Fruit fly (Drosophila melanogaster) whole organism, embryonic: ENCODE measurements around the gene ftz-f1.
A peak's percentile ranks its signal among the peaks of the same experiment; 100 is the strongest.

Source experiments
- Awh ChIP-seq: fragments of 200-800 bp; sonication (Bioruptor generic); IDR thresholded peaks from 2 replicates; pipeline ENCODE4, ENCODE4 v1.3.6; 2022; ENCODE audit warnings: missing biosample characterization, missing genetic modification characterization
- B-H1 ChIP-seq: fragments of 200-800 bp; sonication (Bioruptor generic); IDR thresholded peaks from 3 replicates; pipeline ENCODE4 v1.3.6; 2022; ENCODE audit warnings: missing biosample characterization, missing genetic modification characterization
- CG10321 ChIP-seq: fragments of 200-800 bp; sonication (Bioruptor generic); IDR thresholded peaks from 2 replicates; pipeline ENCODE4 v1.3.6; 2022; ENCODE audit warnings: missing biosample characterization, missing genetic modification characterization
- CG10366 ChIP-seq: fragments of 200-800 bp; sonication (Bioruptor generic); IDR thresholded peaks from 2 replicates; pipeline ENCODE4 v1.3.6; 2022; ENCODE audit warnings: missing biosample characterization, missing genetic modification characterization
- CG11247 ChIP-seq: fragments of 200-800 bp; sonication (Bioruptor generic); IDR thresholded peaks from 2 replicates; pipeline ENCODE4 v1.3.6; 2022; ENCODE audit warnings: missing biosample characterization, missing genetic modification characterization
- CG13296 ChIP-seq: fragments of 200-800 bp; sonication (Bioruptor generic); optimal IDR thresholded peaks from 3 replicates; lab custom pipeline; 2018; ENCODE audit warnings: missing biosample characterization, mild to moderate bottlenecking, missing genetic modification characterization
- CG14441 ChIP-seq: fragments of 200-800 bp; sonication (Bioruptor generic); IDR thresholded peaks from 2 replicates; pipeline ENCODE4 v1.3.6; 2022; ENCODE audit warnings: missing biosample characterization, missing genetic modification characterization
- CG17802 ChIP-seq: fragments of 200-800 bp; sonication (Bioruptor generic); optimal IDR thresholded peaks from 2 replicates; lab custom pipeline; 2018; ENCODE audit warnings: missing biosample characterization, mild to moderate bottlenecking, missing genetic modification characterization, moderate library complexity
- CG1792 ChIP-seq: fragments of 200-800 bp; sonication (Bioruptor generic); optimal IDR thresholded peaks from 2 replicates; lab custom pipeline; 2016; ENCODE audit warnings: missing biosample characterization, missing genetic modification characterization
- CG30020 ChIP-seq: fragments of 200-800 bp; optimal IDR thresholded peaks from 2 replicates; lab custom pipeline; 2019; ENCODE audit warnings: missing biosample characterization, mild to moderate bottlenecking, missing genetic modification characterization, moderate library complexity
- CG33557 ChIP-seq: fragments of 200-800 bp; sonication (Bioruptor generic); optimal IDR thresholded peaks from 2 replicates; lab custom pipeline; 2019; ENCODE audit warnings: missing biosample characterization, mild to moderate bottlenecking, missing genetic modification characterization, moderate library complexity
- CG3838 ChIP-seq: fragments of 200-800 bp; sonication (Bioruptor generic); optimal IDR thresholded peaks from 3 replicates; lab custom pipeline; 2016; ENCODE audit warnings: missing biosample characterization, missing genetic modification characterization
- CG4360 ChIP-seq: fragments of 200-800 bp; sonication (Bioruptor generic); IDR thresholded peaks from 2 replicates; pipeline ENCODE4 v1.3.6; 2022; ENCODE audit warnings: missing biosample characterization, missing genetic modification characterization
- CG6254 ChIP-seq: fragments of 200-800 bp; sonication (Bioruptor generic); optimal IDR thresholded peaks from 3 replicates; lab custom pipeline; 2017; ENCODE audit warnings: mild to moderate bottlenecking, missing biosample characterization, missing genetic modification reagents, missing genetic modification characterization
- CG6765 ChIP-seq: fragments of 200-800 bp; sonication (Bioruptor generic); optimal IDR thresholded peaks from 3 replicates; lab custom pipeline; 2017; ENCODE audit warnings: missing biosample characterization, mild to moderate bottlenecking, missing genetic modification characterization
- CG8924 ChIP-seq: fragments of 200-800 bp; optimal IDR thresholded peaks from 3 replicates; lab custom pipeline; 2019; ENCODE audit warnings: missing biosample characterization, mild to moderate bottlenecking, missing genetic modification characterization, moderate library complexity
- CG9437 ChIP-seq: fragments of 200-800 bp; sonication (Bioruptor generic); optimal IDR thresholded peaks from 2 replicates; lab custom pipeline; 2018; ENCODE audit warnings: missing biosample characterization, mild to moderate bottlenecking, missing genetic modification characterization
- CG9609 ChIP-seq: fragments of 200-800 bp; sonication (Bioruptor generic); optimal IDR thresholded peaks from 3 replicates; lab custom pipeline; 2016; ENCODE audit warnings: missing biosample characterization, missing genetic modification characterization
- HLHmδ ChIP-seq: fragments of 200-800 bp; sonication (Bioruptor generic); optimal IDR thresholded peaks from 2 replicates; lab custom pipeline; 2018; ENCODE audit warnings: missing biosample characterization, mild to moderate bottlenecking, missing genetic modification characterization, moderate library complexity
- Jarid2 ChIP-seq: fragments of 200-800 bp; sonication (Bioruptor generic); optimal IDR thresholded peaks from 3 replicates; lab custom pipeline; 2017; ENCODE audit warnings: mild to moderate bottlenecking, missing biosample characterization, missing genetic modification reagents, missing genetic modification characterization
- Meics ChIP-seq: fragments of 200-800 bp; sonication (Bioruptor generic); optimal IDR thresholded peaks from 2 replicates; lab custom pipeline; 2017; ENCODE audit warnings: missing biosample characterization, mild to moderate bottlenecking, missing genetic modification characterization
- Mes4 ChIP-seq: fragments of 200-800 bp; sonication (Bioruptor generic); optimal IDR thresholded peaks from 2 replicates; lab custom pipeline; 2016; ENCODE audit warnings: missing biosample characterization, missing genetic modification characterization
- Nf-YC ChIP-seq: fragments of 200-800 bp; optimal IDR thresholded peaks from 3 replicates; lab custom pipeline; 2019; ENCODE audit warnings: missing biosample characterization, mild to moderate bottlenecking, missing genetic modification characterization, moderate library complexity
- Rx ChIP-seq: fragments of 200-800 bp; sonication (Bioruptor generic); IDR thresholded peaks from 2 replicates; pipeline ENCODE4 v1.3.6; 2022; ENCODE audit warnings: missing biosample characterization, missing genetic modification characterization
- Sin3A ChIP-seq: fragments of >200 bp; optimal IDR thresholded peaks from 2 replicates; lab custom pipeline; 2018
- Sry-δ ChIP-seq: fragments of 200-800 bp; sonication (Bioruptor generic); optimal IDR thresholded peaks from 2 replicates; lab custom pipeline; 2016; ENCODE audit warnings: missing biosample characterization, missing genetic modification characterization
- Taf1 ChIP-seq: fragments of 200-800 bp; sonication (Bioruptor generic); IDR thresholded peaks from 2 replicates; pipeline ENCODE4 v1.3.6; 2022; ENCODE audit warnings: missing biosample characterization, missing genetic modification characterization
- cg ChIP-seq: fragments of 200-800 bp; sonication (Bioruptor generic); optimal IDR thresholded peaks from 3 replicates; lab custom pipeline; 2019; ENCODE audit warnings: missing biosample characterization, mild to moderate bottlenecking, missing genetic modification characterization, moderate library complexity
- cwo ChIP-seq: fragments of 200-800 bp; sonication (Bioruptor generic); optimal IDR thresholded peaks from 3 replicates; lab custom pipeline; 2017; ENCODE audit warnings: missing biosample characterization, missing genetic modification characterization, mild to moderate bottlenecking, moderate library complexity, missing genetic modification reagents
- dimm ChIP-seq: fragments of 200-800 bp; sonication (Bioruptor generic); IDR thresholded peaks from 2 replicates; pipeline ENCODE4 v1.3.6; 2022; ENCODE audit warnings: missing biosample characterization, missing genetic modification characterization
- disco-r ChIP-seq: fragments of 200-800 bp; sonication (Bioruptor generic); optimal IDR thresholded peaks from 2 replicates; lab custom pipeline; 2016; ENCODE audit warnings: missing biosample characterization, missing genetic modification characterization
- dm ChIP-seq: fragments of 200-800 bp; sonication (Bioruptor generic); optimal IDR thresholded peaks from 3 replicates; lab custom pipeline; 2016; ENCODE audit warnings: missing biosample characterization, missing genetic modification characterization
- dmrt99B ChIP-seq: fragments of 200-800 bp; sonication (Bioruptor generic); optimal IDR thresholded peaks from 2 replicates; lab custom pipeline; 2018; ENCODE audit warnings: missing biosample characterization, mild to moderate bottlenecking, missing genetic modification characterization, moderate library complexity
- eve ChIP-seq, 2 experiments: fragments of >200 bp; optimal IDR thresholded peaks; 2 replicates each; lab custom pipeline; 2017; ENCODE audit warnings: missing biosample characterization in 2 of 2, missing genetic modification characterization in 2 of 2
- fd3F ChIP-seq: fragments of 200-800 bp; sonication (Bioruptor generic); optimal IDR thresholded peaks from 2 replicates; lab custom pipeline; 2018; ENCODE audit warnings: missing biosample characterization, mild to moderate bottlenecking, missing genetic modification characterization, moderate library complexity
- fd64A ChIP-seq: fragments of 200-800 bp; sonication (Bioruptor generic); optimal IDR thresholded peaks from 3 replicates; lab custom pipeline; 2018; ENCODE audit warnings: missing biosample characterization, mild to moderate bottlenecking, missing genetic modification characterization
- gem ChIP-seq: fragments of 200-800 bp; sonication (Bioruptor generic); optimal IDR thresholded peaks from 2 replicates; lab custom pipeline; 2019; ENCODE audit warnings: missing biosample characterization, mild to moderate bottlenecking, missing genetic modification characterization, moderate library complexity
- her ChIP-seq: fragments of 200-800 bp; sonication (Bioruptor generic); optimal IDR thresholded peaks from 2 replicates; lab custom pipeline; 2016; ENCODE audit warnings: missing biosample characterization, missing genetic modification characterization
- ind ChIP-seq: fragments of 200-800 bp; sonication (Bioruptor generic); optimal IDR thresholded peaks from 3 replicates; lab custom pipeline; 2016; ENCODE audit warnings: missing biosample characterization, missing genetic modification characterization
- ken ChIP-seq: fragments of 200-800 bp; sonication (Bioruptor generic); IDR thresholded peaks from 3 replicates; pipeline ENCODE4 v1.3.6; 2022; ENCODE audit warnings: missing biosample characterization, missing genetic modification characterization
- lab ChIP-seq: fragments of 200-800 bp; sonication (Bioruptor generic); optimal IDR thresholded peaks from 3 replicates; lab custom pipeline; 2017; ENCODE audit warnings: missing biosample characterization, missing genetic modification characterization, mild to moderate bottlenecking, moderate library complexity, missing genetic modification reagents
- lbe ChIP-seq: fragments of 200-800 bp; sonication (Bioruptor generic); optimal IDR thresholded peaks from 2 replicates; lab custom pipeline; 2016; ENCODE audit warnings: missing biosample characterization, mild to moderate bottlenecking, missing genetic modification characterization
- peb ChIP-seq: fragments of 200-800 bp; sonication (Bioruptor generic); IDR thresholded peaks from 2 replicates; pipeline ENCODE4 v1.3.6; 2022; ENCODE audit warnings: missing biosample characterization, missing genetic modification characterization
- pzg ChIP-seq: fragments of 200-800 bp; sonication (Bioruptor generic); optimal IDR thresholded peaks from 3 replicates; lab custom pipeline; 2018; ENCODE audit warnings: missing biosample characterization, mild to moderate bottlenecking, missing genetic modification characterization, moderate library complexity
- slou ChIP-seq: fragments of 200-800 bp; sonication (Bioruptor generic); optimal IDR thresholded peaks from 3 replicates; lab custom pipeline; 2016; ENCODE audit warnings: missing biosample characterization, missing genetic modification characterization
- tap ChIP-seq: fragments of 200-800 bp; optimal IDR thresholded peaks from 3 replicates; lab custom pipeline; 2019; ENCODE audit warnings: missing biosample characterization, mild to moderate bottlenecking, missing genetic modification characterization, moderate library complexity
- ttk ChIP-seq: fragments of 200-800 bp; sonication (Bioruptor generic); IDR thresholded peaks from 2 replicates; pipeline ENCODE4 v2.1.2; 2022; ENCODE audit warnings: missing biosample characterization, missing genetic modification characterization
- usp ChIP-seq: fragments of >200 bp; optimal IDR thresholded peaks from 2 replicates; lab custom pipeline; 2017; ENCODE audit warnings: missing biosample characterization, missing genetic modification characterization
- vfl ChIP-seq: fragments of 200-800 bp; sonication (Bioruptor generic); optimal IDR thresholded peaks from 2 replicates; lab custom pipeline; 2016; ENCODE audit warnings: missing biosample characterization, missing genetic modification characterization
- zfh2 ChIP-seq: fragments of 200-800 bp; sonication (Bioruptor generic); optimal IDR thresholded peaks from 2 replicates; lab custom pipeline; 2016; ENCODE audit warnings: missing biosample characterization, missing genetic modification characterization

Gene ftz-f1

dm6 chr3L:18765657-18766592, 35.2 kb downstream of the ftz-f1 start (continued):
- TF ChIP-seq CG6254 (GFP tag; lab: Kevin White, UChicago), result peak; percentile 55
- no peak for TF ChIP-seq CG3838 (GFP tag; lab: Kevin White, UChicago)
- TF ChIP-seq zfh2, result no peak
- TF ChIP-seq tap (tag; lab: Kevin White, UChicago), result peak; percentile 20
- TF ChIP-seq CG33557 (GFP tag; lab: Kevin White, UChicago), result peak; percentile 77
- TF ChIP-seq ttk (GFP tag; lab: Robert Waterston, UW), result no peak
- no peak for TF ChIP-seq CG4360 (GFP tag; lab: Robert Waterston, UW)
- TF ChIP-seq CG30020 (tag; lab: Kevin White, UChicago), result no peak
- TF ChIP-seq Meics (GFP tag; lab: Kevin White, UChicago), result no peak
- peak; percentile 94 for TF ChIP-seq HLHmδ
- TF ChIP-seq CG1792, result no peak
- no peak for TF ChIP-seq slou
- TF ChIP-seq eve (GFP tag; optimal IDR thresholded peaks at IDR 0.05; lab: Kevin White, UChicago), result peak in 1 of 2 experiments; percentile 66
- TF ChIP-seq dimm (GFP tag; lab: Robert Waterston, UW), result no peak
- TF ChIP-seq dmrt99B (tag; lab: Kevin White, UChicago), result peak; percentile 75
- no peak for TF ChIP-seq CG10366 (GFP tag; lab: Robert Waterston, UW)
- TF ChIP-seq CG11247 (GFP tag; lab: Robert Waterston, UW), result 0 out of 2 replicates have a peak, but pooled peaks have one; percentile 23
- peak; percentile 68 for TF ChIP-seq cg (GFP tag; lab: Kevin White, UChicago)
- no peak for TF ChIP-seq CG8924 (tag; lab: Kevin White, UChicago)
- no peak for TF ChIP-seq her (GFP tag; lab: Kevin White, UChicago)
- TF ChIP-seq disco-r (GFP tag; lab: Kevin White, UChicago), result no peak
- TF ChIP-seq fd64A (GFP tag; lab: Kevin White, UChicago), result no peak
- peak; percentile 2 for TF ChIP-seq cwo
- no peak for TF ChIP-seq peb (GFP tag; lab: Robert Waterston, UW)
- no peak for TF ChIP-seq usp (GFP tag; lab: Kevin White, UChicago)
- no peak for TF ChIP-seq Taf1 (GFP tag; lab: Robert Waterston, UW)
- TF ChIP-seq CG9609 (GFP tag; lab: Kevin White, UChicago), result no peak
- no peak for TF ChIP-seq Mes4
- no peak for TF ChIP-seq B-H1
- TF ChIP-seq fd3F, result no peak
- TF ChIP-seq CG9437 (GFP tag; lab: Kevin White, UChicago), result peak; percentile 31
- no peak for TF ChIP-seq CG13296 (GFP tag; lab: Kevin White, UChicago)
- no peak for TF ChIP-seq lbe (GFP tag; lab: Kevin White, UChicago)
- TF ChIP-seq vfl (GFP tag; lab: Kevin White, UChicago), result no peak
- TF ChIP-seq Awh (GFP tag; lab: Robert Waterston, UW), result no peak; the same call in 1 of the 2 replicates
- no peak for TF ChIP-seq Sry-δ
- no peak for TF ChIP-seq ken (GFP tag; lab: Robert Waterston, UW)
- no peak for TF ChIP-seq CG6765
- no peak for TF ChIP-seq Sin3A (lab: Kevin White, UChicago)
- TF ChIP-seq CG17802 (tag; lab: Kevin White, UChicago), result no peak
- TF ChIP-seq pzg, result no peak
- TF ChIP-seq CG10321 (GFP tag; lab: Robert Waterston, UW), result no peak
- TF ChIP-seq lab (GFP tag; lab: Kevin White, UChicago), result peak; percentile 20
- no peak for TF ChIP-seq ind (GFP tag; lab: Kevin White, UChicago)
- TF ChIP-seq Rx (GFP tag; lab: Robert Waterston, UW), result no peak
- peak; percentile 83 for TF ChIP-seq Jarid2 (GFP tag; lab: Kevin White, UChicago)
- TF ChIP-seq CG14441 (GFP tag; lab: Robert Waterston, UW), result peak; percentile 27; the same call in 1 of the 2 replicates
- TF ChIP-seq Nf-YC (tag; lab: Kevin White, UChicago), result no peak
- peak; percentile 62 for TF ChIP-seq gem
- TF ChIP-seq dm (GFP tag; lab: Kevin White, UChicago), result no peak
